Fruit fly (Drosophila melanogaster) whole organism, embryonic: ENCODE measurements around the gene Psn.

ENCODE experiments used
- Abd-B ChIP-seq: fragments of 200-800 bp; sonication (Bioruptor generic); optimal IDR thresholded peaks from 2 replicates; lab custom pipeline; 2018; ENCODE audit warnings: missing biosample characterization, mild to moderate bottlenecking, missing genetic modification characterization, moderate library complexity
- Atf-2 ChIP-seq: fragments of 200-800 bp; sonication (Bioruptor generic); optimal IDR thresholded peaks from 2 replicates; lab custom pipeline; 2016; ENCODE audit warnings: missing biosample characterization, missing genetic modification characterization
- Atf6 ChIP-seq: fragments of 200-800 bp; sonication (Bioruptor generic); IDR thresholded peaks from 2 replicates; pipeline ENCODE4 v1.3.6; 2022; ENCODE audit warnings: missing biosample characterization, missing genetic modification characterization
- Blimp-1 ChIP-seq: fragments of 200-800 bp; sonication (Bioruptor generic); optimal IDR thresholded peaks from 3 replicates; lab custom pipeline; 2018; ENCODE audit warnings: missing biosample characterization, missing genetic modification characterization, mild to moderate bottlenecking, moderate library complexity, missing genetic modification reagents
- CG11247 ChIP-seq: fragments of 200-800 bp; sonication (Bioruptor generic); IDR thresholded peaks from 2 replicates; pipeline ENCODE4 v1.3.6; 2022; ENCODE audit warnings: missing biosample characterization, missing genetic modification characterization
- CG11696 ChIP-seq: fragments of 200-800 bp; sonication (Bioruptor generic); IDR thresholded peaks from 2 replicates; pipeline ENCODE4 v1.3.6; 2022; ENCODE audit warnings: missing biosample characterization, missing genetic modification characterization
- CG1233 ChIP-seq: fragments of 200-800 bp; sonication (Bioruptor generic); optimal IDR thresholded peaks from 4 replicates; lab custom pipeline; 2018; ENCODE audit warnings: missing biosample characterization, mild to moderate bottlenecking, missing genetic modification characterization
- CG14014 ChIP-seq: fragments of 200-800 bp; sonication (Bioruptor generic); IDR thresholded peaks from 2 replicates; pipeline ENCODE4 v1.3.6; 2022; ENCODE audit warnings: missing biosample characterization, missing genetic modification characterization
- CG16815 ChIP-seq: fragments of 200-800 bp; sonication (Bioruptor generic); optimal IDR thresholded peaks from 3 replicates; lab custom pipeline; 2017; ENCODE audit warnings: missing biosample characterization, mild to moderate bottlenecking, missing genetic modification characterization
- CG16863 ChIP-seq: fragments of 200-800 bp; sonication (Bioruptor generic); optimal IDR thresholded peaks from 3 replicates; lab custom pipeline; 2016; ENCODE audit warnings: missing biosample characterization, missing genetic modification characterization
- CG17612 ChIP-seq: fragments of 200-800 bp; sonication (Bioruptor generic); IDR thresholded peaks from 2 replicates; pipeline ENCODE4 v1.3.6; 2022; ENCODE audit warnings: missing biosample characterization, missing genetic modification characterization
- CG17802 ChIP-seq: fragments of 200-800 bp; sonication (Bioruptor generic); optimal IDR thresholded peaks from 2 replicates; lab custom pipeline; 2018; ENCODE audit warnings: missing biosample characterization, mild to moderate bottlenecking, missing genetic modification characterization, moderate library complexity
- CG3163 ChIP-seq: fragments of 200-800 bp; sonication (Bioruptor generic); optimal IDR thresholded peaks from 3 replicates; lab custom pipeline; 2016; ENCODE audit warnings: missing biosample characterization, missing genetic modification characterization
- CG32772 ChIP-seq: fragments of 200-800 bp; sonication (Bioruptor generic); IDR thresholded peaks from 2 replicates; pipeline ENCODE4 v1.3.6; 2022; ENCODE audit warnings: missing biosample characterization, missing genetic modification characterization
- CG5953 ChIP-seq: fragments of 200-800 bp; sonication (Bioruptor generic); IDR thresholded peaks from 2 replicates; pipeline ENCODE4 v1.3.6; 2022; ENCODE audit warnings: missing biosample characterization, missing genetic modification characterization
- CG6689 ChIP-seq: fragments of 200-800 bp; sonication (Bioruptor generic); IDR thresholded peaks from 2 replicates; pipeline ENCODE4 v1.3.6; 2022; ENCODE audit warnings: missing biosample characterization, missing genetic modification characterization
- CG8089 ChIP-seq: fragments of 200-800 bp; sonication (Bioruptor generic); optimal IDR thresholded peaks from 3 replicates; lab custom pipeline; 2016; ENCODE audit warnings: missing biosample characterization, missing genetic modification characterization
- CG8388 ChIP-seq: fragments of 200-800 bp; sonication (Bioruptor generic); optimal IDR thresholded peaks from 2 replicates; lab custom pipeline; 2019; ENCODE audit warnings: missing biosample characterization, mild to moderate bottlenecking, missing genetic modification characterization, moderate library complexity
- CG9727 ChIP-seq: fragments of 200-800 bp; sonication (Bioruptor generic); optimal IDR thresholded peaks from 3 replicates; lab custom pipeline; 2017; ENCODE audit warnings: missing biosample characterization, mild to moderate bottlenecking, missing genetic modification characterization
- CG9797 ChIP-seq: fragments of 200-800 bp; sonication (Bioruptor generic); optimal IDR thresholded peaks from 3 replicates; lab custom pipeline; 2018; ENCODE audit warnings: missing biosample characterization, mild to moderate bottlenecking, missing genetic modification characterization
- Deaf1 ChIP-seq: fragments of 200-800 bp; optimal IDR thresholded peaks from 3 replicates; lab custom pipeline; 2019; ENCODE audit warnings: missing biosample characterization, mild to moderate bottlenecking, missing genetic modification characterization, moderate library complexity
- Dek ChIP-seq: fragments of 200-800 bp; sonication (Bioruptor generic); optimal IDR thresholded peaks from 3 replicates; lab custom pipeline; 2019; ENCODE audit warnings: missing biosample characterization, mild to moderate bottlenecking, missing genetic modification characterization, moderate library complexity
- Fer2 ChIP-seq: fragments of 200-800 bp; sonication (Bioruptor generic); optimal IDR thresholded peaks from 2 replicates; lab custom pipeline; 2018; ENCODE audit warnings: missing biosample characterization, mild to moderate bottlenecking, missing genetic modification characterization, moderate library complexity
- Gsc ChIP-seq: fragments of 200-800 bp; sonication (Bioruptor generic); IDR thresholded peaks from 2 replicates; pipeline ENCODE4 v1.3.6; 2022; ENCODE audit warnings: missing biosample characterization, missing genetic modification characterization
- Jarid2 ChIP-seq: fragments of 200-800 bp; sonication (Bioruptor generic); optimal IDR thresholded peaks from 3 replicates; lab custom pipeline; 2017; ENCODE audit warnings: mild to moderate bottlenecking, missing biosample characterization, missing genetic modification reagents, missing genetic modification characterization
- Lpt ChIP-seq: fragments of >200 bp; optimal IDR thresholded peaks from 2 replicates; lab custom pipeline; 2018; ENCODE audit warnings: missing biosample characterization, missing genetic modification characterization
- Mad ChIP-seq: fragments of 200-800 bp; sonication (Bioruptor generic); optimal IDR thresholded peaks from 2 replicates; lab custom pipeline; 2016; ENCODE audit warnings: missing biosample characterization, missing genetic modification characterization
- Med ChIP-seq: fragments of 200-800 bp; sonication (Bioruptor generic); peaks from one replicate; lab custom pipeline; 2016; ENCODE audit warnings: missing biosample characterization, missing genetic modification characterization, mild to moderate bottlenecking, inconsistent platforms, moderate library complexity
- Mrtf ChIP-seq: fragments of 200-800 bp; sonication (Bioruptor generic); IDR thresholded peaks from 3 replicates; pipeline ENCODE4 v1.3.6; 2022; ENCODE audit warnings: missing biosample characterization, missing genetic modification characterization
- Myb ChIP-seq: fragments of 200-800 bp; sonication (Bioruptor generic); optimal IDR thresholded peaks from 2 replicates; lab custom pipeline; 2016; ENCODE audit warnings: missing biosample characterization, missing genetic modification characterization
- Neu2 ChIP-seq: fragments of 200-800 bp; sonication (Bioruptor generic); optimal IDR thresholded peaks from 3 replicates; lab custom pipeline; 2016; ENCODE audit warnings: missing biosample characterization, missing genetic modification characterization, borderline replicate concordance
- Oli ChIP-seq: fragments of 200-800 bp; sonication (Bioruptor generic); optimal IDR thresholded peaks from 2 replicates; lab custom pipeline; 2018; ENCODE audit warnings: missing biosample characterization, mild to moderate bottlenecking, missing genetic modification characterization, moderate library complexity
- Sin3A ChIP-seq: fragments of >200 bp; optimal IDR thresholded peaks from 2 replicates; lab custom pipeline; 2018
- Sry-β ChIP-seq: fragments of 200-800 bp; sonication (Bioruptor generic); optimal IDR thresholded peaks from 2 replicates; lab custom pipeline; 2018; ENCODE audit warnings: missing biosample characterization, mild to moderate bottlenecking, missing genetic modification characterization, moderate library complexity
- Ssrp ChIP-seq: fragments of 200-800 bp; sonication (Bioruptor generic); optimal IDR thresholded peaks from 2 replicates; lab custom pipeline; 2018; ENCODE audit warnings: missing biosample characterization, mild to moderate bottlenecking, missing genetic modification characterization, moderate library complexity
- ase ChIP-seq: fragments of 200-800 bp; sonication (Bioruptor generic); IDR thresholded peaks from 3 replicates; pipeline ENCODE4 v1.3.6; 2022; ENCODE audit warnings: missing biosample characterization, missing genetic modification characterization
- cad ChIP-seq: fragments of >200 bp; optimal IDR thresholded peaks from 2 replicates; lab custom pipeline; 2017; ENCODE audit warnings: missing biosample characterization, missing genetic modification characterization
- crc ChIP-seq: fragments of 200-800 bp; sonication (Bioruptor generic); optimal IDR thresholded peaks from 2 replicates; lab custom pipeline; 2016; ENCODE audit warnings: missing biosample characterization, missing genetic modification characterization
- fd64A ChIP-seq: fragments of 200-800 bp; sonication (Bioruptor generic); optimal IDR thresholded peaks from 3 replicates; lab custom pipeline; 2018; ENCODE audit warnings: missing biosample characterization, mild to moderate bottlenecking, missing genetic modification characterization
- mirr ChIP-seq: fragments of 200-800 bp; sonication (Bioruptor generic); optimal IDR thresholded peaks from 3 replicates; lab custom pipeline; 2018; ENCODE audit warnings: missing biosample characterization, mild to moderate bottlenecking, missing genetic modification characterization
- nerfin-2 ChIP-seq: fragments of 200-800 bp; sonication (Bioruptor generic); IDR thresholded peaks from 2 replicates; pipeline ENCODE4 v1.3.6; 2022; ENCODE audit warnings: missing biosample characterization, missing genetic modification characterization; ENCODE audit not compliant: partially characterized antibody
- pros ChIP-seq: fragments of 200-800 bp; sonication (Bioruptor generic); optimal IDR thresholded peaks from 3 replicates; lab custom pipeline; 2019; ENCODE audit warnings: missing biosample characterization, mild to moderate bottlenecking, missing genetic modification characterization, moderate library complexity
- run ChIP-seq: fragments of 200-800 bp; sonication (Bioruptor generic); optimal IDR thresholded peaks from 3 replicates; lab custom pipeline; 2018; ENCODE audit warnings: missing biosample characterization, mild to moderate bottlenecking, missing genetic modification characterization
- scrt ChIP-seq: fragments of 200-800 bp; sonication (Bioruptor generic); optimal IDR thresholded peaks from 2 replicates; lab custom pipeline; 2018; ENCODE audit warnings: missing biosample characterization, mild to moderate bottlenecking, missing genetic modification characterization, moderate library complexity
- slbo ChIP-seq: fragments of 200-800 bp; sonication (Bioruptor generic); IDR thresholded peaks from 2 replicates; pipeline ENCODE4 v1.3.6; 2022; ENCODE audit warnings: missing biosample characterization, missing genetic modification characterization
- so ChIP-seq: fragments of 200-800 bp; sonication (Bioruptor generic); IDR thresholded peaks from 3 replicates; pipeline ENCODE4 v1.3.6; 2022; ENCODE audit warnings: missing biosample characterization, missing genetic modification characterization
- sr ChIP-seq: fragments of 200-800 bp; sonication (Bioruptor generic); IDR thresholded peaks from 3 replicates; pipeline ENCODE4 v1.3.6; 2022; ENCODE audit warnings: missing biosample characterization, missing genetic modification characterization
- tio ChIP-seq: fragments of 200-800 bp; sonication (Bioruptor generic); optimal IDR thresholded peaks from 2 replicates; lab custom pipeline; 2017; ENCODE audit warnings: missing biosample characterization, missing genetic modification characterization, inconsistent platforms
- vnd ChIP-seq: fragments of 200-800 bp; sonication (Bioruptor generic); IDR thresholded peaks from 3 replicates; pipeline ENCODE4 v1.3.6; 2022; ENCODE audit warnings: missing biosample characterization, missing genetic modification characterization; ENCODE audit not compliant: partially characterized antibody
- wor ChIP-seq: fragments of 200-800 bp; sonication (Bioruptor generic); IDR thresholded peaks from 2 replicates; pipeline ENCODE4 v1.3.6; 2022; ENCODE audit warnings: missing biosample characterization, missing genetic modification characterization

Gene Psn

dm6 chr3L:20452813-20453682 is 20.8 kb downstream of the Psn start, which contains the start of gene CG5199 (continued):
- TF ChIP-seq CG14014 (GFP tag; lab: Robert Waterston, UW) (no peak), slbo (peak; percentile 63), Mrtf (GFP tag; lab: Robert Waterston, UW) (peak; percentile 68; the same call in 2 of the 3 replicates), Neu2 (no peak), CG3163 (GFP tag; lab: Kevin White, UChicago) (no peak), CG16863 (GFP tag; lab: Kevin White, UChicago) (no peak), Blimp-1 (GFP tag; lab: Kevin White, UChicago) (peak; percentile 61), Fer2 (tag; lab: Kevin White, UChicago) (peak; percentile 29), CG9727 (GFP tag; lab: Kevin White, UChicago) (peak; percentile 87), Atf6 (GFP tag; lab: Robert Waterston, UW) (no peak), mirr (GFP tag; lab: Kevin White, UChicago) (no peak), CG9797 (GFP tag; lab: Kevin White, UChicago) (peak; percentile 35), crc (GFP tag; lab: Kevin White, UChicago) (no peak), Dek (tag; lab: Kevin White, UChicago) (peak; percentile 59), vnd (peak; percentile 81), Abd-B (GFP tag; lab: Kevin White, UChicago) (peak; percentile 91), CG1233 (GFP tag; lab: Kevin White, UChicago) (peak; percentile 55), pros (GFP tag; lab: Kevin White, UChicago) (no peak), Atf-2 (GFP tag; lab: Kevin White, UChicago) (no peak), CG5953 (GFP tag; lab: Robert Waterston, UW) (no peak), CG32772 (peak; percentile 34; the same call in 1 of the 2 replicates), cad (GFP tag; lab: Kevin White, UChicago) (no peak), Deaf1 (tag; lab: Kevin White, UChicago) (no peak), Oli (peak; percentile 56), so (no peak), CG11696 (GFP tag; lab: Robert Waterston, UW) (no peak), sr (no peak), wor (GFP tag; lab: Robert Waterston, UW) (peak; percentile 53), tio (GFP tag; lab: Kevin White, UChicago) (peak; percentile 67), run (no peak), Sry-β (GFP tag; lab: Kevin White, UChicago) (peak; percentile 37), CG17612 (GFP tag; lab: Robert Waterston, UW) (no peak), CG17802 (tag; lab: Kevin White, UChicago) (peak; percentile 1), Gsc (GFP tag; lab: Robert Waterston, UW) (no peak), nerfin-2 (GFP tag; lab: Robert Waterston, UW) (no peak), CG6689 (GFP tag; lab: Robert Waterston, UW) (peak; percentile 66), Jarid2 (GFP tag; lab: Kevin White, UChicago) (peak; percentile 25), CG8388 (GFP tag; lab: Kevin White, UChicago) (peak; percentile 74), Med (GFP tag; lab: Kevin White, UChicago) (peak; percentile 56), CG8089 (GFP tag; lab: Kevin White, UChicago) (no peak), Myb (GFP tag; lab: Kevin White, UChicago) (peak; percentile 25), ase (no peak), Lpt (GFP tag; lab: Kevin White, UChicago) (no peak), CG16815 (GFP tag; lab: Kevin White, UChicago) (peak; percentile 37), fd64A (GFP tag; lab: Kevin White, UChicago) (no peak), Ssrp (tag; lab: Kevin White, UChicago) (peak; percentile 81), scrt (GFP tag; lab: Kevin White, UChicago) (no peak), Sin3A (peak; percentile 58), Mad (GFP tag; lab: Kevin White, UChicago) (no peak), CG11247 (no peak)
